Worm (Caenorhabditis elegans) whole organism, mixed stage, embryonic: ENCODE data around the gene F10A3.17.

Experiments
- drap-1 ChIP-seq: fragments of 200-800 bp; sonication (Bioruptor generic); optimal IDR thresholded peaks from 3 replicates; lab custom pipeline; 2018; ENCODE audit warnings: mild to moderate bottlenecking, missing genetic modification characterization, missing compliant biosample characterization
- flh-1 ChIP-seq: fragments of 200-800 bp; sonication (Bioruptor generic); optimal IDR thresholded peaks from 2 replicates; lab custom pipeline; 2018; ENCODE audit warnings: mild to moderate bottlenecking, missing genetic modification characterization, moderate library complexity, missing compliant biosample characterization

- TF ChIP-seq flh-1 (GFP tag; lab: Kevin White, UChicago) (no peak), drap-1 (GFP tag; lab: Kevin White, UChicago) (no peak)
Observed at ce11 chrV:16171721-16172120, 12.2 kb upstream of the F10A3.17 start, which contains the start of gene K05D4.9.
